Worm (Caenorhabditis elegans) whole organism, midembryonic: ENCODE measurements around the gene kcc-3.

Experiments used
- T22C8.4 ChIP-seq: fragments of 200-800 bp; sonication (Bioruptor generic); IDR thresholded peaks from 2 replicates; pipeline ENCODE4 v1.3.6; 2022; ENCODE audit warnings: missing genetic modification characterization, missing compliant biosample characterization
- cog-1 ChIP-seq: sonication (generic microtip); optimal IDR thresholded peaks from 2 replicates; lab custom pipeline; 2016; ENCODE audit warnings: missing genetic modification characterization, missing compliant biosample characterization
- flt-1 ChIP-seq: fragments of 200-800 bp; sonication (Bioruptor generic); IDR thresholded peaks from 2 replicates; pipeline ENCODE4 v1.3.6; 2022; ENCODE audit warnings: missing genetic modification characterization, missing compliant biosample characterization
- klf-2 ChIP-seq: fragments of 200-800 bp; sonication (Bioruptor generic); conservative IDR thresholded peaks from 2 replicates; pipeline ENCODE4 v1.3.6; 2022; ENCODE audit warnings: missing genetic modification reagents, missing genetic modification characterization, missing compliant biosample characterization
- med-1 ChIP-seq: sonication (generic microtip); optimal IDR thresholded peaks from 2 replicates; lab custom pipeline; 2017; ENCODE audit warnings: missing genetic modification characterization, mild to moderate bottlenecking, missing compliant biosample characterization, antibody characterized with exemption, missing genetic modification reagents; ENCODE audit not compliant: insufficient read depth
- ref-1 ChIP-seq: fragments of 200-800 bp; sonication (Bioruptor generic); conservative IDR thresholded peaks from 2 replicates; pipeline ENCODE4 v1.3.6; 2022; ENCODE audit warnings: missing genetic modification reagents, missing genetic modification characterization, missing compliant biosample characterization
- tab-1 ChIP-seq: fragments of 200-800 bp; sonication (Bioruptor generic); IDR thresholded peaks from 2 replicates; pipeline ENCODE4 v1.3.6; 2022; ENCODE audit warnings: missing genetic modification characterization, missing compliant biosample characterization
- ztf-23 ChIP-seq: fragments of 200-800 bp; sonication (Bioruptor generic); IDR thresholded peaks from 2 replicates; pipeline ENCODE4 v1.3.6; 2022; ENCODE audit warnings: missing genetic modification reagents, missing genetic modification characterization, missing compliant biosample characterization
- ztf-29 ChIP-seq: fragments of 200-800 bp; sonication (Bioruptor generic); IDR thresholded peaks from 2 replicates; pipeline ENCODE4 v1.3.6; 2022; ENCODE audit warnings: missing genetic modification reagents, missing genetic modification characterization, missing compliant biosample characterization

Gene kcc-3

DNA sequence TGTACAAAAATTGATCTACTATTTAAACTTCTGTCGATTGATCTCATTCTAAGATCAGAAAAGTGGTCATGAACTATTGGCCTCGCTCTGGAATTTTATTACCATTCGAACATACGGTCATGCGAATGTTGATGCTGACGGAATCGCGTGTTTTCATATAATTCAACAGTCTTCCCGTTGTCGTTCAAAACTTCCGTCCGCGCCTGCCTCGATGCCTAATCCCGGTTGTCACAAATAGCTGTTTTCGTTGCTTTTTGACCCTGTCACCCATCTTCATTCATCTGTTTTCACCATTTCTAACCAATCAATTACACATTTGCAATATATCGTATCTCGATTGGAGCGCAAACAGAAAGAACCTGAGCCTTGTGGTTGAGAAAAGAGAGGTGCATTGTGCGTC lies 40.7 kb downstream of the kcc-3 start:
- no peak for TF ChIP-seq tab-1
- TF ChIP-seq ztf-23 (GFP tag; lab: Robert Waterston, UW): no peak
- no peak for TF ChIP-seq med-1
- TF ChIP-seq klf-2 (GFP tag; lab: Robert Waterston, UW): no peak
- TF ChIP-seq T22C8.4 (GFP tag; lab: Robert Waterston, UW): no peak
- no peak for TF ChIP-seq cog-1
- no peak for TF ChIP-seq ztf-29
- TF ChIP-seq flt-1: no peak
- no peak for TF ChIP-seq ref-1 (GFP tag; lab: Robert Waterston, UW)

- TF ChIP-seq ztf-23 (GFP tag; lab: Robert Waterston, UW) (no peak), ref-1 (GFP tag; lab: Robert Waterston, UW) (no peak), med-1 (no peak), klf-2 (GFP tag; lab: Robert Waterston, UW) (no peak), T22C8.4 (GFP tag; lab: Robert Waterston, UW) (no peak), ztf-29 (no peak), flt-1 (no peak), cog-1 (no peak), tab-1 (no peak)
Observed at ce11 chrII:7392052-7392694, 41.9 kb downstream of the kcc-3 start.

- TF ChIP-seq klf-2 (GFP tag; lab: Robert Waterston, UW) (no peak), med-1 (no peak), ref-1 (GFP tag; lab: Robert Waterston, UW) (no peak), T22C8.4 (GFP tag; lab: Robert Waterston, UW) (no peak), ztf-29 (no peak), ztf-23 (GFP tag; lab: Robert Waterston, UW) (no peak), flt-1 (no peak), cog-1 (no peak)
Observed at ce11 chrII:7390335-7390734, 43.7 kb downstream of the kcc-3 start.

ce11 chrII:7385442-7385841 lies 48.6 kb downstream of the kcc-3 start, which contains the start of gene sre-3:
sre-3 (plus strand) TSS chrII:7385742.
- TF ChIP-seq klf-2 (GFP tag; lab: Robert Waterston, UW): no peak
- no peak for TF ChIP-seq flt-1
- TF ChIP-seq T22C8.4 (GFP tag; lab: Robert Waterston, UW): no peak
- no peak for TF ChIP-seq ztf-23 (GFP tag; lab: Robert Waterston, UW)
- no peak for TF ChIP-seq ref-1 (GFP tag; lab: Robert Waterston, UW)
- no peak for TF ChIP-seq cog-1
- TF ChIP-seq med-1: no peak
- no peak for TF ChIP-seq tab-1
- no peak for TF ChIP-seq ztf-29

- TF ChIP-seq ref-1 (GFP tag; lab: Robert Waterston, UW) (no peak), flt-1 (no peak), ztf-29 (no peak), klf-2 (GFP tag; lab: Robert Waterston, UW) (no peak), cog-1 (no peak), med-1 (no peak), tab-1 (no peak), ztf-23 (GFP tag; lab: Robert Waterston, UW) (no peak), T22C8.4 (GFP tag; lab: Robert Waterston, UW) (no peak)
Observed at ce11 chrII:7381947-7382346, 52.1 kb downstream of the kcc-3 start.

DNA sequence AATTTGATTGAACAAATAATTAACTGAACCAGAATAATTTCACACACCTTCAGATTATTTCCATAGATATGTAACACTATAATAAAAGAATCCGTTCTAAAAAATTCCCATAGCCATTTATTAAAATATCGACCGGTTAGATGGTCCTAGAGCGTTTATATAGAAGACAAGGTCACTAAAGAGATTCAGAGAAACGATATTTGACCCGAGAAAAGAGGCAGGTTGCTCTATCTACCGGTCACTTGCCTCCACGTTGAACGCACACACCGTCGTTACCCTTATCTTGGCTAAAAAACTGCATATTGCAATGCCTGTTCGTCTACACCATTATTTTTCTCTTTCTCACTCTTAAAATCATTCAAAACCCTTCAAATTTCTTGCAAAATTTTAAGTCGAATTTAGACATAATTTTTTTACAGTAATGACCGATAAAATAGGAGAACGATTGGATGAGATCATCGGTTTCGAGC lies 52.9 kb downstream of the kcc-3 start, which contains the start of gene C07D10.5:
TSS of gene C07D10.5 (plus strand) at position 420 of the 470 bp plus-strand sequence.
- TF ChIP-seq med-1 (no peak), flt-1 (no peak), ztf-23 (GFP tag; lab: Robert Waterston, UW) (no peak), tab-1 (no peak), T22C8.4 (GFP tag; lab: Robert Waterston, UW) (no peak), cog-1 (no peak), ref-1 (GFP tag; lab: Robert Waterston, UW) (no peak)

DNA sequence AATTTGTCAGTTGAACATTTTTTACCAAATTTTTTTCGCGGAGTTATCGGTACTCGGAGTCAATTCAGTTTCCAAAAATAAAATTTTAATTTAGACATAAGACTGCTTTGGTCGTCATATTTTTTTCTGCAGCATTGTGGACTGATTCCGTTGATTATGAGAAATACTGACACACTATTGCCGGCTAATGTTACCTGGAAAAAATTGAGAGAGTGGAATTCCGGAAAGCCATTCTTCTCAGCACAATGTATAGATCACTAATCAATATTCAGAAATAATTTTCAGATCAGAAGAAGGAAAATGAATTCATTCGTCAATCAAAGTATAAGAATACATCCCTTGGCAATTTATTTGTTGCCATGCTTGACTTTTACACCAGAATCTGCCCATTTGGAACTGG lies 55.1 kb downstream of the kcc-3 start, which contains the start of gene C07D10.6:
TSS of gene C07D10.6 (plus strand) at position 301 of the 400 bp plus-strand sequence.
- TF ChIP-seq med-1: no peak
- TF ChIP-seq cog-1: no peak
- TF ChIP-seq tab-1: no peak
- no peak for TF ChIP-seq flt-1
- TF ChIP-seq T22C8.4 (GFP tag; lab: Robert Waterston, UW): no peak
- TF ChIP-seq ztf-29: no peak
- no peak for TF ChIP-seq ref-1 (GFP tag; lab: Robert Waterston, UW)
- no peak for TF ChIP-seq klf-2 (GFP tag; lab: Robert Waterston, UW)
- no peak for TF ChIP-seq ztf-23 (GFP tag; lab: Robert Waterston, UW)
